Worm (Caenorhabditis elegans) whole organism, L3 larva: Measurements from ENCODE around the gene F47B8.2.
"Not testable (repeated sequence)": the region's sequence is repeated elsewhere in the genome, so short reads cannot be mapped to it uniquely, and the experiment has no call there.

Experiments used
- ZK546.5 ChIP-seq: sonication (generic microtip); optimal IDR thresholded peaks from 2 replicates; lab custom pipeline; 2017; ENCODE audit warnings: missing biosample characterization, missing genetic modification characterization
- ama-1 ChIP-seq: fragments of 150-350 bp; optimal IDR thresholded peaks from 2 replicates; lab custom pipeline; 2018
- ceh-16 ChIP-seq: sonication (generic microtip); optimal IDR thresholded peaks from 2 replicates; lab custom pipeline; 2017; ENCODE audit warnings: missing biosample characterization, missing genetic modification characterization
- ceh-28 ChIP-seq: fragments of 150-350 bp; optimal IDR thresholded peaks from 2 replicates; lab custom pipeline; 2014; ENCODE audit warnings: missing biosample characterization, missing genetic modification reagents, missing genetic modification characterization
- ceh-82 ChIP-seq: fragments of 150-350 bp; optimal IDR thresholded peaks from 2 replicates; lab custom pipeline; 2014; ENCODE audit warnings: missing biosample characterization, missing genetic modification characterization
- ceh-9 ChIP-seq: sonication (generic microtip); optimal IDR thresholded peaks from 2 replicates; lab custom pipeline; 2018; ENCODE audit warnings: missing biosample characterization, missing genetic modification characterization
- egl-5 ChIP-seq: fragments of 150-350 bp; optimal IDR thresholded peaks from 2 replicates; lab custom pipeline; 2017; ENCODE audit warnings: missing biosample characterization, missing genetic modification reagents, missing genetic modification characterization, inconsistent platforms
- elt-1 ChIP-seq: fragments of 150-350 bp; optimal IDR thresholded peaks from 2 replicates; lab custom pipeline; 2014; ENCODE audit warnings: missing biosample characterization, missing genetic modification characterization
- elt-2 ChIP-seq: sonication (generic microtip); optimal IDR thresholded peaks from 2 replicates; lab custom pipeline; 2016; ENCODE audit warnings: missing genetic modification reagents, mild to moderate bottlenecking, missing genetic modification characterization, missing compliant biosample characterization
- elt-3 ChIP-seq, 3 experiments: fragments of 150-350 bp in 1 of 3; sonication (generic microtip) in 2 of 3; optimal IDR thresholded peaks; 2 replicates in 2 of 3; 4 replicates in 1 of 3; lab custom pipeline; 2014 to 2017; ENCODE audit warnings: missing biosample characterization in 3 of 3, missing genetic modification characterization in 3 of 3
- eor-1 ChIP-seq, 2 experiments: fragments of 150-350 bp; optimal IDR thresholded peaks; 2 replicates each; lab custom pipeline; 2014 to 2018; ENCODE audit warnings: missing biosample characterization in 2 of 2, missing genetic modification characterization in 2 of 2
- fkh-2 ChIP-seq: fragments of 150-350 bp; optimal IDR thresholded peaks from 2 replicates; lab custom pipeline; 2014; ENCODE audit warnings: missing biosample characterization, missing genetic modification reagents, missing genetic modification characterization
- fos-1 ChIP-seq: fragments of 150-350 bp; optimal IDR thresholded peaks from 2 replicates; lab custom pipeline; 2014; ENCODE audit warnings: missing biosample characterization, missing genetic modification characterization
- hmg-11 ChIP-seq: sonication (generic microtip); optimal IDR thresholded peaks from 2 replicates; lab custom pipeline; 2016; ENCODE audit warnings: missing genetic modification characterization, missing compliant biosample characterization
- jun-1 ChIP-seq: fragments of 150-350 bp; optimal IDR thresholded peaks from 2 replicates; lab custom pipeline; 2014; ENCODE audit warnings: missing biosample characterization, missing genetic modification reagents, missing genetic modification characterization
- lin-15B ChIP-seq: fragments of 150-350 bp; optimal IDR thresholded peaks from 2 replicates; lab custom pipeline; 2014; ENCODE audit warnings: missing biosample characterization, missing genetic modification characterization
- lsy-12 ChIP-seq: sonication (generic microtip); optimal IDR thresholded peaks from 2 replicates; lab custom pipeline; 2016; ENCODE audit warnings: mild to moderate bottlenecking, missing genetic modification characterization, missing compliant biosample characterization
- mdl-1 ChIP-seq: fragments of 150-350 bp; optimal IDR thresholded peaks from 2 replicates; lab custom pipeline; 2014; ENCODE audit warnings: missing biosample characterization, missing genetic modification characterization
- mml-1 ChIP-seq: fragments of 150-350 bp; sonication (generic microtip); optimal IDR thresholded peaks from 3 replicates; lab custom pipeline; 2014; ENCODE audit warnings: missing biosample characterization, missing genetic modification characterization
- nfya-1 ChIP-seq: sonication (generic microtip); optimal IDR thresholded peaks from 2 replicates; lab custom pipeline; 2017; ENCODE audit warnings: missing genetic modification characterization, mild to moderate bottlenecking, missing compliant biosample characterization, antibody characterized with exemption, moderate library complexity; ENCODE audit not compliant: insufficient read depth
- nhr-237 ChIP-seq: fragments of 150-350 bp; optimal IDR thresholded peaks from 2 replicates; lab custom pipeline; 2014; ENCODE audit warnings: missing biosample characterization, missing genetic modification characterization
- nhr-25 ChIP-seq: sonication (generic microtip); optimal IDR thresholded peaks from 2 replicates; lab custom pipeline; 2017; ENCODE audit warnings: missing biosample characterization, missing genetic modification characterization
- nhr-43 ChIP-seq: sonication (generic microtip); optimal IDR thresholded peaks from 2 replicates; lab custom pipeline; 2016; ENCODE audit warnings: mild to moderate bottlenecking, missing genetic modification characterization, missing compliant biosample characterization; ENCODE audit not compliant: poor library complexity, severe bottlenecking
- nhr-67 ChIP-seq: fragments of 150-350 bp; optimal IDR thresholded peaks from 2 replicates; lab custom pipeline; 2014; ENCODE audit warnings: missing biosample characterization, missing genetic modification characterization
- nhr-76 ChIP-seq: fragments of 150-350 bp; sonication (generic microtip); optimal IDR thresholded peaks from 5 replicates; lab custom pipeline; 2014; ENCODE audit warnings: missing biosample characterization, missing genetic modification characterization
- nhr-77 ChIP-seq: fragments of 150-350 bp; optimal IDR thresholded peaks from 2 replicates; lab custom pipeline; 2014; ENCODE audit warnings: missing biosample characterization, missing genetic modification characterization
- pha-4 ChIP-seq: fragments of 150-350 bp; optimal IDR thresholded peaks from 2 replicates; lab custom pipeline; 2014; ENCODE audit warnings: missing biosample characterization, missing genetic modification reagents, missing genetic modification characterization
- pqm-1 ChIP-seq: fragments of 150-350 bp; optimal IDR thresholded peaks from 2 replicates; lab custom pipeline; 2017; ENCODE audit warnings: missing biosample characterization, missing genetic modification characterization, inconsistent platforms
- skn-1 ChIP-seq: fragments of 150-350 bp; optimal IDR thresholded peaks from 2 replicates; lab custom pipeline; 2014; ENCODE audit warnings: missing biosample characterization, missing genetic modification characterization
- snpc-4 ChIP-seq: fragments of 150-350 bp; optimal IDR thresholded peaks from 2 replicates; lab custom pipeline; 2014; ENCODE audit warnings: missing biosample characterization, missing genetic modification characterization
- tbx-2 ChIP-seq: sonication (generic microtip); optimal IDR thresholded peaks from 2 replicates; lab custom pipeline; 2016; ENCODE audit warnings: mild to moderate bottlenecking, missing genetic modification characterization, missing compliant biosample characterization
- unc-39 ChIP-seq: sonication (generic microtip); optimal IDR thresholded peaks from 4 replicates; lab custom pipeline; 2017; ENCODE audit warnings: missing biosample characterization, missing genetic modification characterization
- unc-62 ChIP-seq: fragments of 150-350 bp; sonication (generic microtip); optimal IDR thresholded peaks from 4 replicates; lab custom pipeline; 2014; ENCODE audit warnings: missing biosample characterization, missing genetic modification reagents, missing genetic modification characterization
- ztf-11 ChIP-seq: fragments of 150-350 bp; optimal IDR thresholded peaks from 2 replicates; lab custom pipeline; 2014; ENCODE audit warnings: missing biosample characterization, missing genetic modification characterization

Gene F47B8.2

DNA sequence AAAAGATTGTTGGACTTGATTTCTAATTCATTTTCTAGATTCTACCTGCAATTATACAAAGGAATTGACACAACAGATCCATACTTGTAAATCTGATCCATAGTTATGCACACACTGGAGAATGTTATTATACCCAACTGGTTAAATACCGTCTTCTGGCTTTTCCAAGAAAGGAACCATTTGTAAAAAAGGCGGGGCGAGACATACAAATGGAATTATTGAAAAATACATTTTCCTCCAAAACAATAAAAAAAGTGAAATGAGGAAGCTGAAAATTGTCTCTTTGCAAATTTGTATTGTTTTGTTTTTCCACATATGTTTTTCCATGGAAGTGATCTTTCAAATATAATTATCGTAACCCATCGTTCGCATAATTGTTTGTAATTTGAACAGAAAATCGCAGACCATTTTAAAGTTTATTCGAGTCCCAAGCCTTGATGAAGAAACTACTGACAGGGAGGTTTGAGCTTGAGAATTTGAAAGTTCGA, 34.2 kb downstream of the F47B8.2 start, which contains the start of the genes srt-74 and F40G12.9:
TSS of gene srt-74 (minus strand) at position 101 of the 488 bp plus-strand sequence.
TSS of gene F40G12.9 (plus strand) at position 438 of the 488 bp plus-strand sequence.
- TF ChIP-seq pqm-1 (tag; lab: Kevin White, UChicago) (no peak), elt-2 (tag; lab: Kevin White, UChicago) (no peak), elt-3 (tag; optimal IDR thresholded peaks at IDR 0.05; lab: Kevin White, UChicago) (no peak), snpc-4 (tag; lab: Kevin White, UChicago) (no peak), nhr-43 (tag; lab: Kevin White, UChicago) (no peak), mdl-1 (no peak), hmg-11 (tag; lab: Kevin White, UChicago) (no peak), ZK546.5 (tag; lab: Kevin White, UChicago) (no peak), tbx-2 (tag; lab: Kevin White, UChicago) (no peak), nhr-76 (tag; lab: Kevin White, UChicago) (no peak), ama-1 (lab: Kevin White, UChicago) (no peak), ceh-28 (tag; lab: Kevin White, UChicago) (no peak), egl-5 (tag; lab: Kevin White, UChicago) (no peak), ztf-11 (tag; lab: Kevin White, UChicago) (no peak)
- TF ChIP-seq, all 47 proteins: peak for 0

ce11 chrV:14279777-14280176, 36.6 kb downstream of the F47B8.2 start, which contains the start of gene srt-33:
Gene srt-33 (minus strand): TSS chrV:14279877.
- TF ChIP-seq mml-1 (tag; lab: Kevin White, UChicago), result no peak
- no peak for TF ChIP-seq tbx-2 (tag; lab: Kevin White, UChicago)
- no peak for TF ChIP-seq elt-1
- no peak for TF ChIP-seq nhr-77 (tag; lab: Kevin White, UChicago)
- TF ChIP-seq mdl-1, result no peak
- no peak for TF ChIP-seq unc-39 (tag; lab: Kevin White, UChicago)
- no peak for TF ChIP-seq ztf-11 (tag; lab: Kevin White, UChicago)
- no peak for TF ChIP-seq nfya-1
- TF ChIP-seq ceh-82 (tag; lab: Kevin White, UChicago), result no peak
- TF ChIP-seq nhr-67 (tag; lab: Kevin White, UChicago), result no peak
- TF ChIP-seq nhr-43 (tag; lab: Kevin White, UChicago), result no peak
- TF ChIP-seq unc-62 (GFP tag; lab: Kevin White, UChicago), result no peak
- TF ChIP-seq pha-4 (tag; lab: Kevin White, UChicago), result no peak
- TF ChIP-seq jun-1 (tag; lab: Kevin White, UChicago), result no peak
- TF ChIP-seq lin-15B (tag; lab: Kevin White, UChicago), result no peak
- no peak for TF ChIP-seq hmg-11 (tag; lab: Kevin White, UChicago)
- TF ChIP-seq elt-3 (tag; optimal IDR thresholded peaks at IDR 0.05; lab: Kevin White, UChicago), result no peak
- TF ChIP-seq ama-1 (lab: Kevin White, UChicago), result no peak
- TF ChIP-seq ceh-9 (tag; lab: Kevin White, UChicago), result no peak

- TF ChIP-seq ceh-16 (tag; lab: Kevin White, UChicago); unc-62 (GFP tag; lab: Kevin White, UChicago); snpc-4 (tag; lab: Kevin White, UChicago): not testable (repeated sequence)
These were observed 42.2 kb downstream of the F47B8.2 start, which contains the start of gene F40G12.7 for ce11 chrV:14274268-14274667. Gene F40G12.7 (plus strand): TSS chrV:14274568.

- TF ChIP-seq nfya-1 (no peak), lsy-12 (tag; lab: Kevin White, UChicago) (no peak), fos-1 (tag; lab: Kevin White, UChicago) (no peak), eor-1 (tag; optimal IDR thresholded peaks at IDR 0.05; lab: Kevin White, UChicago) (no peak), nhr-25 (tag; lab: Kevin White, UChicago) (no peak), ceh-28 (tag; lab: Kevin White, UChicago) (no peak), nhr-76 (tag; lab: Kevin White, UChicago) (no peak)
These were observed 43.4 kb downstream of the F47B8.2 start, which contains the start of gene F40G12.6 for ce11 chrV:14273019-14273418. Gene F40G12.6 (minus strand): TSS chrV:14273119.

- TF ChIP-seq pha-4 (tag; lab: Kevin White, UChicago) (no peak), ama-1 (lab: Kevin White, UChicago) (no peak), nfya-1 (no peak), ztf-11 (tag; lab: Kevin White, UChicago) (no peak), lsy-12 (tag; lab: Kevin White, UChicago) (no peak), jun-1 (tag; lab: Kevin White, UChicago) (no peak), nhr-237 (tag; lab: Kevin White, UChicago) (no peak), skn-1 (tag; lab: Kevin White, UChicago) (no peak), fkh-2 (tag; lab: Kevin White, UChicago) (no peak)
These were observed 45.7 kb downstream of the F47B8.2 start, which contains the start of gene F40G12.5 for ce11 chrV:14270729-14271128. Gene F40G12.5 (minus strand): TSS chrV:14270829.
